Worm (Caenorhabditis elegans): ENCODE results near the gene K07H8.2.

DNA sequence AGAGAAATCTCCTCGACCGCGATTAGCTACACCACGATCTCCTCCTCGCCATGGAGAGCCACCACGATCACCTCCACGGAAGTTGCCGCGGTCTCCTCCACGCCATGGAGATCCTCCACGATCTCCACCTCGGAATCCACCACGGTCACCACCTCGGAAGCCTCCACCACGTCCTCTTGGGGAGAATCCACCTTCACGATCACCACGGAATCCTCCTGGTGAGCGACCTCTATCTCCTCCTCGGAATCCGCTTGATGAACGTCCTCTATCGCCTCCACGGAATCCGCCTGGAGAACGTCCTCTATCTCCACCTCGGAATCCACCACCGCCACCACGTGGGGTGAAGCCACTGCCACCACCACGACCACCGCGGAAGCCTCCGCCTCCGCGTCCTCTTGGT, 2.2 kb upstream of the K07H8.2 start:
- TF ChIP-seq C34F6.9 (tag; optimal IDR thresholded peaks at IDR 0.05): no peak
- no peak for TF ChIP-seq nhr-12 (tag; optimal IDR thresholded peaks at IDR 0.05)
- TF ChIP-seq nhr-10 (tag; optimal IDR thresholded peaks at IDR 0.05): no peak
